Worm (Caenorhabditis elegans) whole organism, midembryonic: ENCODE results near the gene ncl-1.

Experiments
- flt-1 ChIP-seq: fragments of 200-800 bp; sonication (Bioruptor generic); IDR thresholded peaks from 2 replicates; pipeline ENCODE4 v1.3.6; 2022; ENCODE audit warnings: missing genetic modification characterization, missing compliant biosample characterization
- klf-2 ChIP-seq: fragments of 200-800 bp; sonication (Bioruptor generic); conservative IDR thresholded peaks from 2 replicates; pipeline ENCODE4 v1.3.6; 2022; ENCODE audit warnings: missing genetic modification reagents, missing genetic modification characterization, missing compliant biosample characterization
- med-1 ChIP-seq: sonication (generic microtip); optimal IDR thresholded peaks from 2 replicates; lab custom pipeline; 2017; ENCODE audit warnings: missing genetic modification characterization, mild to moderate bottlenecking, missing compliant biosample characterization, antibody characterized with exemption, missing genetic modification reagents; ENCODE audit not compliant: insufficient read depth
- tab-1 ChIP-seq: fragments of 200-800 bp; sonication (Bioruptor generic); IDR thresholded peaks from 2 replicates; pipeline ENCODE4 v1.3.6; 2022; ENCODE audit warnings: missing genetic modification characterization, missing compliant biosample characterization

ce11 chrIII:7730331-7730730 lies 10.8 kb downstream of the ncl-1 start:
- TF ChIP-seq med-1 (GFP tag; lab: Kevin White, UChicago): no peak
- TF ChIP-seq flt-1 (GFP tag; lab: Robert Waterston, UW): no peak
- TF ChIP-seq klf-2 (GFP tag; lab: Robert Waterston, UW): no peak
- no peak for TF ChIP-seq tab-1 (GFP tag; lab: Robert Waterston, UW)
